Fruit fly (Drosophila melanogaster) whole organism: ENCODE data around the gene CG31296.

ENCODE experiments used
- CG8478 ChIP-seq: fragments of >200 bp; optimal IDR thresholded peaks from 2 replicates; lab custom pipeline; 2018; ENCODE audit warnings: inconsistent platforms
- Dll ChIP-seq: fragments of >200 bp; optimal IDR thresholded peaks from 2 replicates; lab custom pipeline; 2017
- EcR ChIP-seq, 2 experiments: fragments of >200 bp; optimal IDR thresholded peaks; 2 replicates each; lab custom pipeline; 2017; ENCODE audit warnings: missing biosample characterization in 2 of 2, missing genetic modification characterization in 2 of 2, missing genetic modification reagents in 2 of 2
- pan ChIP-seq: fragments of >200 bp; optimal IDR thresholded peaks from 2 replicates; lab custom pipeline; 2017
- psq ChIP-seq: fragments of >200 bp; optimal IDR thresholded peaks from 2 replicates; lab custom pipeline; 2017
- usp ChIP-seq: fragments of >200 bp; optimal IDR thresholded peaks from 2 replicates; lab custom pipeline; 2017; ENCODE audit warnings: missing biosample characterization, missing genetic modification characterization, mixed read lengths

Gene CG31296

DNA sequence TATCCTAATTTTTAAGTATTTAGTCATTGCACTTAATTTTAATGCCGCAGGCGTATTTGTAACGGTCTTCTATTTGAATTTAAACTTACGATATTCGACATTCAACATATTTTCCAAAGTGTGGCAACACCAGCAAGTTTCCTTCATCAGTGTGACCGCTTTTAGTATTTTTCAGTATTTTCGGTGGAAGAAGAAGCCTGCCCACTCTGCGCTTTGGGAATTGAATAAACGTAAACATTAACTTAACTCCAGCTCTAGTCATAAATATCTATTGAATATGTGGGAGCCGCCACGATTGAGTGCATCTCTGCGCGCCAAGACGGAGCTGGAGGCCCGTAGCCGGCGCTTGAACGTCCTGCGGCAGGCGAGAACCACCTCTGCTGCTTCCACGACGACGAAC lies 45.4 kb downstream of the CG31296 start, which contains the start of gene obe:
Gene obe (plus strand): TSS at position 185 of the 400 bp plus-strand sequence.
- no peak for TF ChIP-seq pan
- TF ChIP-seq EcR (GFP tag; optimal IDR thresholded peaks at IDR 0.05; lab: Kevin White, UChicago), result no peak
- TF ChIP-seq psq (lab: Kevin White, UChicago), result no peak
- TF ChIP-seq CG8478, result no peak
- no peak for TF ChIP-seq Dll (lab: Kevin White, UChicago)
- no peak for TF ChIP-seq usp (GFP tag; lab: Kevin White, UChicago)

DNA sequence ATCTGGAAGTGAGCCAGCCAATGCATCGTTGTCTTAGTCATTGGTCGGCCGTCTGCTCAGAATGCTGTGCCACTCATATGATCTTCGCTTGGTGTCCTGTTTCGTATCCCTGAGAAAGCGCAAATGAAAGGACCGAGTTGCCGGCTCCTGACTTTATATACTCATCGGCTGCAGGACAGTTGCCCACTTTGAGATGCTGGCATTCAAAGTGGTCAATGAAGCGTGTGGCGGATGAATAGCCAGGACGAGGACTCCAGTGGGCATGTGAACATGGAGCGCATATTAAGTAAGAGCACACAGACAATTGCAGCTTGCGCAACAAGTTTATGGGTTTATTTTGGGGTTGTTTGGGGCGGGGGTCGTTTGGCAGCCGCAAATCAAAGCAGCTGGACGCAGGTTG lies 46.0 kb downstream of the CG31296 start, which contains the start of gene Trissin:
Gene Trissin (minus strand): TSS at position 101 of the 400 bp plus-strand sequence.
- no peak for TF ChIP-seq Dll (lab: Kevin White, UChicago)
- TF ChIP-seq pan, result no peak
- TF ChIP-seq usp (GFP tag; lab: Kevin White, UChicago), result no peak
- TF ChIP-seq CG8478, result no peak
- no peak for TF ChIP-seq psq (lab: Kevin White, UChicago)
- TF ChIP-seq EcR (GFP tag; optimal IDR thresholded peaks at IDR 0.05; lab: Kevin White, UChicago), result no peak

DNA sequence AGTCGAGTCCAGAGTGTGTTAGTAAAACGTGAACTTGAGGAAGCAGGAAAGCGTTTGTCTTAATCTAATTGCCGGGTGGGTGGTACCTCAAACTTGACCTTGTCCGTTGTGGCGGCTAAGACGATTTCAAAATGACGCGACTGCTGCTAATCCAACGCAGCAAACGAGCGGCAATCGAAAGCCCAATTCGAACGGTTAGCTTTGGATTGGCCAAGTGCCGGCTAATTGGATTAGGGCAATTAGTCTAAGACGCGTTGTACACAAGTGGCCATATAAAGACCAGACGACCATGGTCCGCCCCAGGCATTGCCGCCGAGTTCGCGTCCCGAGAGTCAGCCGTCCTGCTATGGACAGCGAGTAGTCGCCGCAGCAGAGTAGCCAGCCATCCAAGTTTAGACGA lies 48.4 kb downstream of the CG31296 start, which contains the start of gene Rh6:
Gene Rh6 (plus strand): TSS at position 301 of the 400 bp plus-strand sequence.
- TF ChIP-seq EcR (GFP tag; optimal IDR thresholded peaks at IDR 0.05; lab: Kevin White, UChicago) (no peak), CG8478 (no peak), psq (lab: Kevin White, UChicago) (no peak), Dll (lab: Kevin White, UChicago) (no peak)

DNA sequence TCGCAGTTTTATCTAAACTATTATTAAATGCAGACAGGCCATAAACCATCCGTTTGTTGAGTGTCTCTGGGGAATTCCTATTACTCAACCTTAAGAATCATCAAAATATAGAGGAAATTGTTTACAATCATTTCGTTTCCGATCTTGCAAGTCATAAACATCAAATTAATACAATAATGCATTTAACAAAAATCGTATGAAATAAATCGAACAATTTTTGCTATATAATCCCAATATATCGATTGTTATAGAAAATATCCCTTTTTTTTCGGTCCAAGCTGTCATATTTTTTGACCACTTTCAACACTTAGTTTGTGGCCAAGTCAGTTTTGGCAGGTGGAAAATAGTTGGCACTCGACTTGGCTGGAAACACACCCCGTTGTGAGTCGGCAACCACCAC lies 49.7 kb downstream of the CG31296 start, which contains the start of gene B9d1:
Gene B9d1 (plus strand): TSS at position 301 of the 400 bp plus-strand sequence.
- TF ChIP-seq pan (no peak), usp (GFP tag; lab: Kevin White, UChicago) (no peak), CG8478 (no peak), EcR (GFP tag; optimal IDR thresholded peaks at IDR 0.05; lab: Kevin White, UChicago) (no peak), psq (lab: Kevin White, UChicago) (no peak), Dll (lab: Kevin White, UChicago) (no peak)
